Worm (Caenorhabditis elegans): ENCODE results near the gene srw-33.

ce11 chrV:15466017-15466416 lies 14.7 kb upstream of the srw-33 start:
- TF ChIP-seq hmbx-1 (tag; optimal IDR thresholded peaks at IDR 0.05) = no peak
- TF ChIP-seq B0310.2 (tag; optimal IDR thresholded peaks at IDR 0.05) = no peak
- TF ChIP-seq flt-1 (GFP tag; IDR thresholded peaks at IDR 0.05) = no peak
- TF ChIP-seq scrt-1 (GFP tag; IDR thresholded peaks at IDR 0.05) = no peak
- TF ChIP-seq tbx-37 (GFP tag; conservative IDR thresholded peaks at IDR 0.05) = no peak
- no peak for TF ChIP-seq tbx-11 (GFP tag; IDR thresholded peaks at IDR 0.05)
- TF ChIP-seq ama-1 (optimal IDR thresholded peaks at IDR 0.05) = no peak
- no peak for TF ChIP-seq hmg-4 (GFP tag; optimal IDR thresholded peaks at IDR 0.05)

Data from whole organism, early embryonic.